Worm (Caenorhabditis elegans) whole organism, midembryonic: ENCODE results near the gene T27A8.2.
"Not testable (repeated sequence)": the region's sequence is repeated elsewhere in the genome, so short reads cannot be mapped to it uniquely, and the experiment has no call there.

ENCODE experiments used
- T22C8.4 ChIP-seq: fragments of 200-800 bp; sonication (Bioruptor generic); IDR thresholded peaks from 2 replicates; pipeline ENCODE4 v1.3.6; 2022; ENCODE audit warnings: missing genetic modification characterization, missing compliant biosample characterization
- cog-1 ChIP-seq: sonication (generic microtip); optimal IDR thresholded peaks from 2 replicates; lab custom pipeline; 2016; ENCODE audit warnings: missing genetic modification characterization, missing compliant biosample characterization
- flt-1 ChIP-seq: fragments of 200-800 bp; sonication (Bioruptor generic); IDR thresholded peaks from 2 replicates; pipeline ENCODE4 v1.3.6; 2022; ENCODE audit warnings: missing genetic modification characterization, missing compliant biosample characterization
- klf-2 ChIP-seq: fragments of 200-800 bp; sonication (Bioruptor generic); conservative IDR thresholded peaks from 2 replicates; pipeline ENCODE4 v1.3.6; 2022; ENCODE audit warnings: missing genetic modification reagents, missing genetic modification characterization, missing compliant biosample characterization
- med-1 ChIP-seq: sonication (generic microtip); optimal IDR thresholded peaks from 2 replicates; lab custom pipeline; 2017; ENCODE audit warnings: missing genetic modification characterization, mild to moderate bottlenecking, missing compliant biosample characterization, antibody characterized with exemption, missing genetic modification reagents; ENCODE audit not compliant: insufficient read depth
- ref-1 ChIP-seq: fragments of 200-800 bp; sonication (Bioruptor generic); conservative IDR thresholded peaks from 2 replicates; pipeline ENCODE4 v1.3.6; 2022; ENCODE audit warnings: missing genetic modification reagents, missing genetic modification characterization, missing compliant biosample characterization
- tab-1 ChIP-seq: fragments of 200-800 bp; sonication (Bioruptor generic); IDR thresholded peaks from 2 replicates; pipeline ENCODE4 v1.3.6; 2022; ENCODE audit warnings: missing genetic modification characterization, missing compliant biosample characterization
- ztf-23 ChIP-seq: fragments of 200-800 bp; sonication (Bioruptor generic); IDR thresholded peaks from 2 replicates; pipeline ENCODE4 v1.3.6; 2022; ENCODE audit warnings: missing genetic modification reagents, missing genetic modification characterization, missing compliant biosample characterization
- ztf-29 ChIP-seq: fragments of 200-800 bp; sonication (Bioruptor generic); IDR thresholded peaks from 2 replicates; pipeline ENCODE4 v1.3.6; 2022; ENCODE audit warnings: missing genetic modification reagents, missing genetic modification characterization, missing compliant biosample characterization

T27A8.2 gene

DNA sequence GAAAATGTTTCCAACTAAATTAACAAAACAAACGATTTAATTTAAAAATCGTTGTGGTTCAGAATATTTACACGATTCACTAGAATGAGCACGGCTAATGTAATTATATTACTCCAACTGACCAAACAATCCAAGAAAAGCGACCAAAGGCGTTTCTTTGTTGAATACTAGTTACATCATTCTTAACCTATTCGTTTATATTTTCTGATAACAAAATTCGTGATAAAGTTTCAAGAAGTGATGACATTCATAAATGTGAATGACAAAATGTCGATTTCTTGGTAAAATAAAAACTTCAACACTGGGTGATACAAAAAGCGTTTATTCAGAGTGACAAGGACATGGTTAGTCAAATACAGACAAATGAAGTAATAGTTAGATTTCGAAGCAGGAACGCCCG is 17.7 kb upstream of the T27A8.2 start, which contains the start of gene C30F2.4:
TSS of gene C30F2.4 (minus strand) at position 101 of the 400 bp plus-strand sequence.
- TF ChIP-seq cog-1 (tag; lab: Kevin White, UChicago), result no peak
- no peak for TF ChIP-seq ztf-29 (GFP tag; lab: Robert Waterston, UW)

DNA sequence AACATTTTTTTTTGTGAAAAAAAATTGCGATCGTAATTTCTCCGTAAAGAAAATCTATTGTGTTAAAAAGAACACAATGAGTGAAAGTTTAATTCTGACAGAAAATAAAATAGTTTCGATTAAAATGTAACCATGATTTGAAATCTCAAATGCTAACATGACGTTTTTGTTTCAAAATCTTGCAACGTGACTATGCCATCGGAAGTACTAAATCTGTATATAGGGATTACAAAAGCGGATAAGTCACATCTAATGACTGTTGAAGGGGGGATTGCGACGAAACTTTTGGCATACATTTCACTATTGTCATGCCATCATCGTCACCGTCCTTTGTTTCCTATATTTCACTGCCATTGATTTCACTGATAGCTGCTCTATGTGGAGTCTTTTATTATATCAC is 13.8 kb upstream of the T27A8.2 start, which contains the start of gene col-187:
TSS of gene col-187 (plus strand) at position 301 of the 400 bp plus-strand sequence.
- TF ChIP-seq flt-1 (GFP tag; lab: Robert Waterston, UW), result no peak
- no peak for TF ChIP-seq T22C8.4
- TF ChIP-seq med-1 (GFP tag; lab: Kevin White, UChicago), result no peak
- no peak for TF ChIP-seq ref-1 (GFP tag; lab: Robert Waterston, UW)
- no peak for TF ChIP-seq cog-1 (tag; lab: Kevin White, UChicago)
- TF ChIP-seq klf-2, result no peak
- TF ChIP-seq tab-1, result no peak
- TF ChIP-seq ztf-29 (GFP tag; lab: Robert Waterston, UW), result no peak
- no peak for TF ChIP-seq ztf-23 (GFP tag; lab: Robert Waterston, UW)

DNA sequence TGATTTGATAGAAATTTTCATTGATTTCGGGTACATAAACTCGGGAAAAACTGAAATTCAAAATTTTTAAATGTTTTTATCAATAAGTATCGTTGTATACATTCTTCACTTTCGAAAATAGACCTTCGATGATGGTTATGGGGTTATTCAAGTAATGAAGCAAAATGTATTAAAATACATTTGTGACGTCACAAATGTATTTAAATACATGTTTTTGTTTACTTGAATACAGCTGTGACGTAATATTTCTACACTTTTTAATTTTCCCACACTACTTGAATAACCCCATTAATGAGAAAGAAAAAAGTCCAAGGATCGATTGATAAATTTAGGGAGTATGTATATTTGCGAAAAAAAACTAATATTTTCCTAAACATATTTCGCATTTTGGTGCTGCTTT is 9.2 kb upstream of the T27A8.2 start:
- no peak for TF ChIP-seq ztf-29 (GFP tag; lab: Robert Waterston, UW)
- no peak for TF ChIP-seq med-1 (GFP tag; lab: Kevin White, UChicago)
- TF ChIP-seq ztf-23 (GFP tag; lab: Robert Waterston, UW), result no peak
- no peak for TF ChIP-seq cog-1 (tag; lab: Kevin White, UChicago)
- no peak for TF ChIP-seq flt-1 (GFP tag; lab: Robert Waterston, UW)
- TF ChIP-seq ref-1 (GFP tag; lab: Robert Waterston, UW), result no peak
- TF ChIP-seq T22C8.4, result no peak
- TF ChIP-seq klf-2, result no peak
- no peak for TF ChIP-seq tab-1

DNA sequence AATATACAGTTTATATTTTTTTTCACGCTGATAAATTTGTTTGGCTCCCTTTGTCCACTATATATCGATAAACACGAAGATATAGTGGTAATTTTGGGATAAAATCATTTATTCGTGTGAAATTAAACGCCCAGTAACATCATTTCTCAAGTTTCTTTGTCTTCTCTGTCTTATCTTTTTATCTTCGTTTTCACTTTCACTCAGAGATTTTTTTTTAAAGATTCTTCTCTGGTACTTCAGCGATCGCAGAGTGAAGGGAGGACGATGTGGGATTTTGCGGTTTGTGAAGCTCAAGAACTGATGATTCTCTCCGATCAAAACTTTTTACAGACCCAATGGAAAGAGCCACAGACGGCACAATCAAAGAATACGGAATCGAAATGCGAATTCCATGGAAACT is 3.6 kb upstream of the T27A8.2 start, which contains the start of gene T27A8.3:
TSS of gene T27A8.3 (plus strand) at position 301 of the 400 bp plus-strand sequence.
- not testable (repeated sequence) for TF ChIP-seq flt-1 (GFP tag; lab: Robert Waterston, UW); cog-1 (tag; lab: Kevin White, UChicago); ref-1 (GFP tag; lab: Robert Waterston, UW)

DNA sequence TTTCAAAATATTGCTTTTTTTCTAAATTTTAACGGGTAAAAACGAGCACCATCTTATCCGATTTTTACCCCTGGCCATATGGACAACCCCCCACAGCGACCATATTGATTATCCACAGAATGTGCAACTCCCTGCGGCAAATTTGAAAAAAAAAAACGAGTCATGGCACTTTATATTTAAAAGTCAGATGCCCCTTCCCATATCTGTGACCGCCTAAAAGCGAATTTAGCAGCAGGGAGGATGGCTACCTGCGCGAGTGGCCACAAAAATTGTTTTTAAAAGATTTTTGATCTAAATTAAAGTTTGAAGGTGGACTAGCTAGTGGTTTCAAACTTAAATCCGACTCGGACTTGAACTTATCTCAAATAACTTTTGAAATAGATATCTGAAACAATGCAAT is 2.3 kb downstream of the T27A8.2 start:
- TF ChIP-seq flt-1 (GFP tag; lab: Robert Waterston, UW), result peak; percentile 40; the same call in 1 of the 2 replicates
- peak; percentile 63 for TF ChIP-seq klf-2
- TF ChIP-seq ztf-29 (GFP tag; lab: Robert Waterston, UW), result no peak
- no peak for TF ChIP-seq med-1 (GFP tag; lab: Kevin White, UChicago)
- TF ChIP-seq ref-1 (GFP tag; lab: Robert Waterston, UW), result 0 out of 2 replicates have a peak, but pooled peaks have one; percentile 33
- peak; percentile 84 for TF ChIP-seq cog-1 (tag; lab: Kevin White, UChicago)
- peak; percentile 75 for TF ChIP-seq ztf-23 (GFP tag; lab: Robert Waterston, UW)
- peak; percentile 36; the same call in 1 of the 2 replicates for TF ChIP-seq T22C8.4

DNA sequence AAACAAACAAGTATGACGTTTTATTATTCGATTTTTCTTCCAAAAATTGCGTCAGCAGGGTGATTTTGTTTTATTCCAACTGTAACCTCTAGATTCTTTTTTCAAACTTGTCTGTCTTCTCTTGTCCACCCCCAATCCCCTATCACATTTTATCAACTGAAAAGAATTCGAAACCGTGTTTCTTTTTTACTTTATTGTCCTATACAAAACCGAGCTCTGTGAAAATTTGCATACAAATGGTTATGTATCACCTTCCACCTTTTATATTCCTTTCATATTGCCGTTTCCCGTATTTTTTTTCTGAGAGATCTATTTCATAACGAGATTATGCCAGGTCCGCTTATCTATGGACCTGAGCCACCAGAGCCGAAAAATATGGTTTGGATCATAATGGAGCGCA is 3.5 kb downstream of the T27A8.2 start, which contains the start of gene T27A8.7:
TSS of gene T27A8.7 (plus strand) at position 301 of the 400 bp plus-strand sequence.
- TF ChIP-seq flt-1 (GFP tag; lab: Robert Waterston, UW), result no peak
- TF ChIP-seq tab-1, result no peak
- no peak for TF ChIP-seq klf-2

DNA sequence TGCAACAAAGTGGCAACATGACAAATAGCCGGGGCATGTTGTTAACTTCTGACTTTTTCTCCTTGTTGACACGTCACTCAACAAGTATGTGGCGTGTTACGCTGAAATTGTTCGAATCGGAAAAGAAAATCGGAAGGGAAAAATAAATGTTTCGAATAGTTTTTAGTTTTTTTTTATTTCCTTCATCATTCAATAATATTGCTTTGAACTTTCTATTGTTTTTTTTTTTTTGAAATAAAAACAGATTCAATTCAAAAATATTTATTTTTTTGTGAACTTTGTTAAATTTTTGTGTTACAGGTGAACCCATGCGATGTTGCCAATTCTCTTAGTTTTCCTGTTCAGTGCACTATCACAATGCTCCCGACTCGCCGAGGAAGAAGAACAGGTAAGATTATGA is 9.2 kb downstream of the T27A8.2 start, which contains the start of gene cpd-2:
TSS of gene cpd-2 (plus strand) at position 301 of the 400 bp plus-strand sequence.
- TF ChIP-seq flt-1 (GFP tag; lab: Robert Waterston, UW) (no peak), ztf-23 (GFP tag; lab: Robert Waterston, UW) (no peak), klf-2 (no peak), cog-1 (tag; lab: Kevin White, UChicago) (no peak), ref-1 (GFP tag; lab: Robert Waterston, UW) (no peak), tab-1 (no peak), ztf-29 (GFP tag; lab: Robert Waterston, UW) (no peak), T22C8.4 (no peak), med-1 (GFP tag; lab: Kevin White, UChicago) (no peak)

DNA sequence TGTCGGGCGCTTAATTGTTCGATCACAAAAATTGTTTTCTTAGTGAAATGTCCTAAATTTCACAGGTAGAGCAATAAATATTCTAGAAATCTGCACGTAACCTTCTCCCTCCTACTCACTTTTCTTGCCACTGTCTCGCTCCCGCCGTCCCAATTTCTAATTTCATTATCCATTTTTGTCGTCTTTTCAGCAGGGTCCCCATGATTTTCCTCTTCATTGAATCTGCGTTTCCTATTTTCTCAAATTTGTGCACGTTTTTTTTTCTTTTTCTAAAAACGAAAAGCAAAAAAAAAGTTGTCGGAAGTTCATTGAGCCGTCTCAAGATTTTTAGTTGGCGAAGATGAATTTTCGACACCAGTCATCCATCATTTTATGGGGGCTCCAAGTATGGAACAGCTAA is 12.4 kb downstream of the T27A8.2 start:
- TF ChIP-seq ztf-29 (GFP tag; lab: Robert Waterston, UW), result no peak
- TF ChIP-seq med-1 (GFP tag; lab: Kevin White, UChicago), result no peak
- no peak for TF ChIP-seq T22C8.4
- TF ChIP-seq ref-1 (GFP tag; lab: Robert Waterston, UW), result no peak
- no peak for TF ChIP-seq cog-1 (tag; lab: Kevin White, UChicago)

DNA sequence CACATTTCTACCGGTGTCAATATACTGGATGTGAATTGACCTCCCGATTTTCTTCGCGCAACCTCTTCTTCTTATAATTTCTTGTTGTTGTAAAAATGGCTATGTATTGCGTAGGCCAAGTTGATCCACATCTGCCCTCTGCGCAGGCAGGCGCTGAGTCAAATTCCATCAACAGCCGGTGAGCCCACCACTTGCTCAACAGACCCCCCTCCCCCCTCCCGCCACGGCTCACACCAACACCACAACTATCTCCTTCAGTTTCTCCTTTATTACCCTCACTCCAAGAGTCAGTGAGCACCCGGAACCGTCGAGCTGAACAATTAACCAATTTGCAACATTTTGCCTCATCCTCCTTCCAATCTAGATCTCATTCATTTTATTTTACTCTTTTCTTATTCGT is 14.4 kb downstream of the T27A8.2 start:
- TF ChIP-seq T22C8.4, result no peak
- no peak for TF ChIP-seq cog-1 (tag; lab: Kevin White, UChicago)
- TF ChIP-seq klf-2, result no peak
- no peak for TF ChIP-seq ztf-29 (GFP tag; lab: Robert Waterston, UW)
- no peak for TF ChIP-seq flt-1 (GFP tag; lab: Robert Waterston, UW)
- TF ChIP-seq med-1 (GFP tag; lab: Kevin White, UChicago), result no peak
- no peak for TF ChIP-seq ref-1 (GFP tag; lab: Robert Waterston, UW)
- TF ChIP-seq tab-1, result no peak
- no peak for TF ChIP-seq ztf-23 (GFP tag; lab: Robert Waterston, UW)

DNA sequence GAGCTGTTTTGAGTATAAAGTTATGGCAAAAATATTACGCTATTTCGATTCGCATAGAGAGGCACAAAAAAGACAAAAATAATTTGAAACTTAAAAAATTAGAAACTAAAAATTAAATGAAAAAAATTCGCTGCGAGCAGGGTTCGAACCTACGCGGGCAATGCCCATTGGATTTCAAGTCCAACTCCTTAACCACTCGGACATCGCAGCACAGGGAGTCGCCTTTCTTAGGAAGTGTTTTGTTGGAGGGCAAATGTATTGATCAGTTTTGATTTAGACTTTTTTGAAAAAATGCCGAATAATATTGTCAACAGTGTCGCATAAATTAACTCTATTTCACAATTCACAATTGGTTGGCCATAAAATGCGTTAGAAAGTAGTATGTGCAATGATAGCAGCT is 16.3 kb downstream of the T27A8.2 start:
- no peak for TF ChIP-seq klf-2

DNA sequence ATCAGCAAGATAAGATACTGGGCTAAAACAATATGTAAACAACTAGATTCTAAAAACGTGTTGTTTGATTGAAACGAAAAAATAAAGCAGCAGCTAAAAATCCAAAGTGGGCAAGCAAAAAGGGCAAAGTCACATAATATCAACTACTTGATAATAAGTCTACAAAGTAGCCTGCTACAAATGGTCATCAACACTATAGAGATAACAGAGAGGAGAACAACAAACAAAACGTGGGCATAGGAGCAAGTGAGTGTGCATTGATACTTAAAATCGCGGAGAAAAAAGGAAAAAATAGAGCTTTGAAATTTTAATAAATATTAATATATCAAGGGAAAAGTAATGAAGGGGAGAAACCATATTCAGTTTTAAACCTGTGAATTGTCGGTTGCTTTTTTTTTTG is 16.9 kb downstream of the T27A8.2 start:
- TF ChIP-seq med-1 (GFP tag; lab: Kevin White, UChicago) (no peak), ztf-29 (GFP tag; lab: Robert Waterston, UW) (no peak), klf-2 (no peak), flt-1 (GFP tag; lab: Robert Waterston, UW) (no peak), cog-1 (tag; lab: Kevin White, UChicago) (no peak), ztf-23 (GFP tag; lab: Robert Waterston, UW) (no peak), ref-1 (GFP tag; lab: Robert Waterston, UW) (no peak), T22C8.4 (no peak), tab-1 (no peak)
